Worm (Caenorhabditis elegans): ENCODE results near the gene C29A12.22.

ce11 chrV:10805934-10806333, 5.9 kb upstream of the C29A12.22 start, which contains the start of gene prp-38:
- no peak for TF ChIP-seq nhr-6 (tag; optimal IDR thresholded peaks at IDR 0.05)
- TF ChIP-seq ZK546.5 (tag; optimal IDR thresholded peaks at IDR 0.05) = no peak
- no peak for TF ChIP-seq nhr-102 (tag; optimal IDR thresholded peaks at IDR 0.05)
- no peak for TF ChIP-seq mep-1 (tag; optimal IDR thresholded peaks at IDR 0.05)
- no peak for TF ChIP-seq unc-62 (GFP tag; optimal IDR thresholded peaks at IDR 0.05 in 1 of 2)
- TF ChIP-seq unc-62 (tag; optimal IDR thresholded peaks at IDR 0.05) = no peak
